Worm (Caenorhabditis elegans): ENCODE results near the gene fbxa-208.
"Not testable (repeated sequence)": the region's sequence is repeated elsewhere in the genome, so short reads cannot be mapped to it uniquely, and the experiment has no call there.

fbxa-208 gene

ce11 chrIII:1248335-1248734, 8.3 kb upstream of the fbxa-208 start:
- TF ChIP-seq M03D4.4 (tag; optimal IDR thresholded peaks at IDR 0.05) (no peak), snpc-4 (tag; optimal IDR thresholded peaks at IDR 0.05) (no peak), ceh-39 (tag; optimal IDR thresholded peaks at IDR 0.05) (no peak), blmp-1 (tag; optimal IDR thresholded peaks at IDR 0.05) (no peak), cnd-1 (tag; optimal IDR thresholded peaks at IDR 0.05) (no peak), ham-2 (GFP tag; optimal IDR thresholded peaks at IDR 0.05) (no peak), unc-120 (tag; optimal IDR thresholded peaks at IDR 0.05; ENCODE audit: poor library complexity, severe bottlenecking) (no peak), pha-4 (tag; optimal IDR thresholded peaks at IDR 0.05) (no peak), unc-39 (tag; optimal IDR thresholded peaks at IDR 0.05) (no peak), ces-1 (GFP tag; optimal IDR thresholded peaks at IDR 0.05) (no peak)

- TF ChIP-seq sem-2 (GFP tag; optimal IDR thresholded peaks at IDR 0.05) (no peak), flh-1 (GFP tag; optimal IDR thresholded peaks at IDR 0.05) (no peak)
These were observed 7.5 kb upstream of the fbxa-208 start, which contains the start of the genes fbxa-76 and fbxa-77 for ce11 chrIII:1249111-1249583. TSS of gene fbxa-76 (minus strand) at chrIII:1249161. TSS of gene fbxa-77 (plus strand) at chrIII:1249475.

ce11 chrIII:1258358-1258757, 1.7 kb downstream of the fbxa-208 start, which contains the start of gene fbxa-78:
TSS of gene fbxa-78 (minus strand) at chrIII:1258458.
- not testable (repeated sequence) for TF ChIP-seq unc-120 (tag; optimal IDR thresholded peaks at IDR 0.05; ENCODE audit: poor library complexity, severe bottlenecking); unc-39 (tag; optimal IDR thresholded peaks at IDR 0.05); cnd-1 (tag; optimal IDR thresholded peaks at IDR 0.05)

- not testable (repeated sequence) for TF ChIP-seq unc-120 (tag; optimal IDR thresholded peaks at IDR 0.05; ENCODE audit: poor library complexity, severe bottlenecking); ceh-39 (tag; optimal IDR thresholded peaks at IDR 0.05); M03D4.4 (tag; optimal IDR thresholded peaks at IDR 0.05)
These were observed 7.1 kb downstream of the fbxa-208 start, which contains the start of gene srz-9 for ce11 chrIII:1263692-1264091. TSS of gene srz-9 (plus strand) at chrIII:1263992.

ce11 chrIII:1266799-1267198, 10.2 kb downstream of the fbxa-208 start, which contains the start of gene fbxa-151:
TSS of gene fbxa-151 (minus strand) at chrIII:1266899.
- TF ChIP-seq mls-2 (tag; optimal IDR thresholded peaks at IDR 0.05); flh-1 (GFP tag; optimal IDR thresholded peaks at IDR 0.05); nhr-237 (tag; optimal IDR thresholded peaks at IDR 0.05): not testable (repeated sequence)

ce11 chrIII:1269156-1269555, 12.5 kb downstream of the fbxa-208 start, which contains the start of gene fbxa-32:
TSS of gene fbxa-32 (minus strand) at chrIII:1269256.
- TF ChIP-seq nhr-76 (tag; optimal IDR thresholded peaks at IDR 0.05) = no peak

- TF ChIP-seq blmp-1 (tag; optimal IDR thresholded peaks at IDR 0.05) (no peak), elt-1 (tag; optimal IDR thresholded peaks at IDR 0.05; ENCODE audit: borderline replicate concordance, insufficient read depth) (no peak), unc-39 (tag; optimal IDR thresholded peaks at IDR 0.05) (no peak), ceh-43 (GFP tag; optimal IDR thresholded peaks at IDR 0.05) (no peak), bed-3 (GFP tag; optimal IDR thresholded peaks at IDR 0.05) (no peak), unc-62 (GFP tag; optimal IDR thresholded peaks at IDR 0.05) (no peak), mls-2 (tag; optimal IDR thresholded peaks at IDR 0.05) (no peak), nhr-76 (tag; optimal IDR thresholded peaks at IDR 0.05) (no peak), tbx-8 (GFP tag; optimal IDR thresholded peaks at IDR 0.05) (no peak), lin-32 (GFP tag; optimal IDR thresholded peaks at IDR 0.05) (no peak), snpc-4 (tag; optimal IDR thresholded peaks at IDR 0.05) (no peak), mab-5 (tag; optimal IDR thresholded peaks at IDR 0.05) (no peak), hlh-1 (tag; optimal IDR thresholded peaks at IDR 0.05) (no peak)
These were observed 14.8 kb downstream of the fbxa-208 start, which contains the start of gene fbxa-31 for ce11 chrIII:1271378-1271926. TSS of gene fbxa-31 (minus strand) at chrIII:1271428.
